Fruit fly (Drosophila melanogaster): ENCODE measurements around the gene smp-30.

DNA sequence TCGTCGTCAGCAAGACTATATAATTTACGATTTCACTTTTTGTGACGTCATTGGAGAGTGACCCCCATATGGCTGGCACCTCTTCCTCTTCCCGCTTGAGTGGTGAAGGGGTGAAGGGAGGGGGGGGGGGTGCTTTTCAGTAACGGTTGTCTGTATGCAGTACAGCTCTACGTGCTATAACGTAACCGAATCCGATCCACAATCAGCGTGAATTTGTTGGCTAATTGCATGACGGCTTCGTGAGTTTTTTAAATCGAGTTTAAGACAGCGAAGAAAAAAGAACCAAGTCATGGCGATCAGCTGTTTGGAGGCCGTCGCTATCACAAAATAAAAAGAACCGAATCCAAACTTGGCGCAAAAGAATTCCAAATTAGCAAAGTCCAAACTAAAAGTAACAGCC, 14.4 kb downstream of the smp-30 start:
- no peak for TF ChIP-seq gsb (GFP tag; IDR thresholded peaks at IDR 0.05)
- TF ChIP-seq ap (GFP tag; IDR thresholded peaks at IDR 0.05) = no peak
- no peak for TF ChIP-seq CG17912 (GFP tag; optimal IDR thresholded peaks at IDR 0.05)
- TF ChIP-seq CG8924 (tag; optimal IDR thresholded peaks at IDR 0.05) = no peak
- no peak for TF ChIP-seq Mrtf (GFP tag; IDR thresholded peaks at IDR 0.05)
- TF ChIP-seq Fer3 (tag; optimal IDR thresholded peaks at IDR 0.05) = no peak
- no peak for TF ChIP-seq pb (GFP tag; optimal IDR thresholded peaks at IDR 0.05)
- no peak for TF ChIP-seq CG1832 (GFP tag; optimal IDR thresholded peaks at IDR 0.05)
- no peak for TF ChIP-seq CG16779 (GFP tag; IDR thresholded peaks at IDR 0.05)

Measured in whole organism, embryonic.